Worm (Caenorhabditis elegans) whole organism, early embryonic: ENCODE measurements around the gene F20D12.7.

Experiments
- B0310.2 ChIP-seq: sonication (generic microtip); optimal IDR thresholded peaks from 2 replicates; lab custom pipeline; 2016; ENCODE audit warnings: mild to moderate bottlenecking, missing genetic modification characterization, missing compliant biosample characterization
- F13C5.2 ChIP-seq: sonication (generic microtip); optimal IDR thresholded peaks from 2 replicates; lab custom pipeline; 2017; ENCODE audit warnings: mild to moderate bottlenecking, missing genetic modification characterization, inconsistent platforms, missing compliant biosample characterization
- aly-1 ChIP-seq: sonication (generic microtip); optimal IDR thresholded peaks from 2 replicates; lab custom pipeline; 2016; ENCODE audit warnings: missing genetic modification characterization, missing compliant biosample characterization
- ama-1 ChIP-seq: fragments of 150-350 bp; optimal IDR thresholded peaks from 2 replicates; lab custom pipeline; 2014
- ceh-13 ChIP-seq: fragments of 200-800 bp; sonication (Bioruptor generic); optimal IDR thresholded peaks from 2 replicates; lab custom pipeline; 2018; ENCODE audit warnings: mild to moderate bottlenecking, missing genetic modification characterization, missing compliant biosample characterization
- ets-7 ChIP-seq: sonication (generic microtip); optimal IDR thresholded peaks from 2 replicates; lab custom pipeline; 2016; ENCODE audit warnings: missing genotype, missing genetic modification characterization, missing compliant biosample characterization
- flt-1 ChIP-seq: fragments of 200-800 bp; sonication (Bioruptor generic); IDR thresholded peaks from 2 replicates; pipeline ENCODE4 v1.3.6; 2022; ENCODE audit warnings: missing genetic modification characterization, missing compliant biosample characterization
- hmbx-1 ChIP-seq: sonication (generic microtip); optimal IDR thresholded peaks from 2 replicates; lab custom pipeline; 2016; ENCODE audit warnings: mild to moderate bottlenecking, missing genetic modification characterization, missing compliant biosample characterization
- hnd-1 ChIP-seq: sonication (generic microtip); optimal IDR thresholded peaks from 2 replicates; lab custom pipeline; 2016; ENCODE audit warnings: missing genetic modification characterization, missing compliant biosample characterization
- pes-1 ChIP-seq: fragments of 200-800 bp; sonication (Bioruptor generic); IDR thresholded peaks from 2 replicates; pipeline ENCODE4 v1.3.6; 2022; ENCODE audit warnings: missing genetic modification reagents, missing genetic modification characterization, missing compliant biosample characterization
- sea-1 ChIP-seq: fragments of 200-800 bp; sonication (Bioruptor generic); conservative IDR thresholded peaks from 2 replicates; pipeline ENCODE4 v1.3.6; 2022; ENCODE audit warnings: missing genetic modification characterization, missing compliant biosample characterization
- tbx-37 ChIP-seq: fragments of 200-800 bp; sonication (Bioruptor generic); conservative IDR thresholded peaks from 2 replicates; pipeline ENCODE4 v1.3.6; 2022; ENCODE audit warnings: missing genetic modification reagents, missing genetic modification characterization, missing compliant biosample characterization
- tra-4 ChIP-seq: sonication (generic microtip); optimal IDR thresholded peaks from 2 replicates; lab custom pipeline; 2017; ENCODE audit warnings: missing genetic modification characterization, missing compliant biosample characterization

DNA sequence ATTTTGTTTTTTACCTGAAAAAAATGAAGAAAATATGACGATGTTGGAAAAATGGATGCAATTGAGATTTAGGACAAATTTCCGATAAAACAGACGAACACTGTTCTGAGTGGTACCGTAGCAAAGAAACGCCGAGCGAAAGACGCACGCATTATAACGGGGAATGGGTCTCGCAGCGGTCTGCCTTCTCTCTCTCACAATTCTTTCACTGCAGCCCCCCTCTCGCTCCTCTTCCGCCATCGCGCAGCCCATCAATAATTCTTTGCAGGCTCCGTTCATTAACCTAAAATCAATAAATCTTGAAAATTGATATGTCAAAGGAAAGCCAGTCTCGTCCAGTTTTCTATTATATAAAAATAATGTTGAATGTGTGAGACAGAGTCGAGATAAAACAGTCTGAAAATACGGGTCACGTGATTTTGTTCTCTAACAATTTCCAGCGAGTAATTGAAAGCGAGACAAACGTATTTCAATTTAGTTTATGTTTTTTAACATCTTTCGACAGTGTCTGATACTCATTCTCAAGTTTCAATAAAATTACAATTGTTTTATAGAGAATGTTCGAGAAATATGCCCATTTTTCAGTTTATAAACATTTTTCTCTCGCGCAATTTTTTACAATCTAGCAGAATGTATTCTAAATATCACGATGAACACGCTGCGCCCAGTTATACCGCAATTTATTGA lies 29.1 kb downstream of the F20D12.7 start:
- no peak for TF ChIP-seq pes-1 (GFP tag; lab: Robert Waterston, UW)
- no peak for TF ChIP-seq B0310.2 (tag; lab: Kevin White, UChicago)
- no peak for TF ChIP-seq ceh-13 (GFP tag; lab: Kevin White, UChicago)
- no peak for TF ChIP-seq ama-1 (lab: Kevin White, UChicago)
- TF ChIP-seq F13C5.2 (tag; lab: Kevin White, UChicago): no peak
- TF ChIP-seq tbx-37 (GFP tag; lab: Robert Waterston, UW): no peak
- no peak for TF ChIP-seq aly-1 (tag; lab: Kevin White, UChicago)
- TF ChIP-seq ets-7 (tag; lab: Kevin White, UChicago): no peak
- TF ChIP-seq sea-1 (GFP tag; lab: Robert Waterston, UW): no peak
- TF ChIP-seq hmbx-1: no peak
- TF ChIP-seq tra-4 (tag; lab: Kevin White, UChicago): no peak
- no peak for TF ChIP-seq flt-1 (GFP tag; lab: Robert Waterston, UW)
- TF ChIP-seq hnd-1: no peak
